Fruit fly (Drosophila melanogaster) whole organism, embryonic: Measurements from ENCODE around the gene Ser.

Experiments
- Aef1 ChIP-seq: fragments of 200-800 bp; sonication (Bioruptor generic); IDR thresholded peaks from 3 replicates; pipeline ENCODE4 v1.3.6; 2022; ENCODE audit warnings: missing biosample characterization, missing genetic modification characterization
- Atf-2 ChIP-seq: fragments of 200-800 bp; sonication (Bioruptor generic); optimal IDR thresholded peaks from 2 replicates; lab custom pipeline; 2016; ENCODE audit warnings: missing biosample characterization, missing genetic modification characterization
- BEAF-32 ChIP-seq: fragments of 200-800 bp; sonication (Bioruptor generic); optimal IDR thresholded peaks from 3 replicates; lab custom pipeline; 2017; ENCODE audit warnings: missing biosample characterization, missing genetic modification characterization, mild to moderate bottlenecking, moderate library complexity, missing genetic modification reagents
- Bteb2 ChIP-seq: fragments of 200-800 bp; sonication (Bioruptor generic); optimal IDR thresholded peaks from 2 replicates; lab custom pipeline; 2016; ENCODE audit warnings: missing biosample characterization, missing genetic modification characterization
- CG10654 ChIP-seq: fragments of 200-800 bp; sonication (Bioruptor generic); optimal IDR thresholded peaks from 2 replicates; lab custom pipeline; 2016; ENCODE audit warnings: missing biosample characterization, missing genetic modification characterization
- CG10979 ChIP-seq: fragments of 200-800 bp; sonication (Bioruptor generic); optimal IDR thresholded peaks from 2 replicates; lab custom pipeline; 2018; ENCODE audit warnings: missing biosample characterization, mild to moderate bottlenecking, missing genetic modification characterization, moderate library complexity
- CG12942 ChIP-seq: fragments of 200-800 bp; sonication (Bioruptor generic); optimal IDR thresholded peaks from 3 replicates; lab custom pipeline; 2016; ENCODE audit warnings: missing biosample characterization, missing genetic modification characterization
- CG15269 ChIP-seq: fragments of 200-800 bp; sonication (Bioruptor generic); optimal IDR thresholded peaks from 2 replicates; lab custom pipeline; 2018; ENCODE audit warnings: missing biosample characterization, mild to moderate bottlenecking, missing genetic modification characterization, moderate library complexity
- CG15696 ChIP-seq: fragments of 200-800 bp; sonication (Bioruptor generic); optimal IDR thresholded peaks from 2 replicates; lab custom pipeline; 2019; ENCODE audit warnings: missing biosample characterization, mild to moderate bottlenecking, missing genetic modification characterization, moderate library complexity
- CG17568 ChIP-seq: fragments of 200-800 bp; sonication (Bioruptor generic); optimal IDR thresholded peaks from 2 replicates; lab custom pipeline; 2018; ENCODE audit warnings: missing biosample characterization, mild to moderate bottlenecking, missing genetic modification characterization, moderate library complexity
- CG2678 ChIP-seq: fragments of 200-800 bp; sonication (Bioruptor generic); optimal IDR thresholded peaks from 3 replicates; lab custom pipeline; 2019; ENCODE audit warnings: missing biosample characterization, mild to moderate bottlenecking, missing genetic modification characterization, moderate library complexity
- CG2712 ChIP-seq: fragments of 200-800 bp; optimal IDR thresholded peaks from 3 replicates; lab custom pipeline; 2019; ENCODE audit warnings: missing biosample characterization, mild to moderate bottlenecking, missing genetic modification characterization, moderate library complexity
- CG2875 ChIP-seq: fragments of 200-800 bp; sonication (Bioruptor generic); optimal IDR thresholded peaks from 2 replicates; lab custom pipeline; 2017; ENCODE audit warnings: missing biosample characterization, mild to moderate bottlenecking, missing genetic modification characterization, missing genetic modification reagents
- CG31441 ChIP-seq: fragments of 200-800 bp; sonication (Bioruptor generic); IDR thresholded peaks from 2 replicates; pipeline ENCODE4 v1.3.6; 2022; ENCODE audit warnings: missing biosample characterization, missing genetic modification characterization
- CG32532 ChIP-seq: fragments of 200-800 bp; sonication (Bioruptor generic); IDR thresholded peaks from 2 replicates; pipeline ENCODE4 v1.3.6; 2022; ENCODE audit warnings: missing biosample characterization, missing genetic modification characterization
- CG33557 ChIP-seq: fragments of 200-800 bp; sonication (Bioruptor generic); optimal IDR thresholded peaks from 2 replicates; lab custom pipeline; 2019; ENCODE audit warnings: missing biosample characterization, mild to moderate bottlenecking, missing genetic modification characterization, moderate library complexity
- CG4820 ChIP-seq: fragments of 200-800 bp; sonication (Bioruptor generic); optimal IDR thresholded peaks from 3 replicates; lab custom pipeline; 2016; ENCODE audit warnings: missing biosample characterization, missing genetic modification characterization
- CG6175 ChIP-seq: fragments of 200-800 bp; sonication (Bioruptor generic); IDR thresholded peaks from 3 replicates; pipeline ENCODE4 v1.3.6; 2022; ENCODE audit warnings: missing biosample characterization, missing genetic modification characterization
- CG6272 ChIP-seq: fragments of 200-800 bp; sonication (Bioruptor generic); IDR thresholded peaks from 2 replicates; pipeline ENCODE4 v1.3.6; 2022; ENCODE audit warnings: missing biosample characterization, missing genetic modification characterization
- CG6654 ChIP-seq: fragments of 200-800 bp; sonication (Bioruptor generic); optimal IDR thresholded peaks from 2 replicates; lab custom pipeline; 2017; ENCODE audit warnings: missing biosample characterization, mild to moderate bottlenecking, missing genetic modification characterization
- CG8089 ChIP-seq: fragments of 200-800 bp; sonication (Bioruptor generic); optimal IDR thresholded peaks from 3 replicates; lab custom pipeline; 2016; ENCODE audit warnings: missing biosample characterization, missing genetic modification characterization
- CG8478 ChIP-seq: fragments of >200 bp; optimal IDR thresholded peaks from 2 replicates; lab custom pipeline; 2018
- CTCF ChIP-seq: fragments of 200-800 bp; sonication (Bioruptor generic); optimal IDR thresholded peaks from 2 replicates; lab custom pipeline; 2017; ENCODE audit warnings: missing biosample characterization, mild to moderate bottlenecking, missing genetic modification characterization, moderate library complexity
- D19B ChIP-seq: fragments of 200-800 bp; sonication (Bioruptor generic); optimal IDR thresholded peaks from 2 replicates; lab custom pipeline; 2017; ENCODE audit warnings: missing biosample characterization, mild to moderate bottlenecking, missing genetic modification characterization
- GATAe ChIP-seq: fragments of 200-800 bp; sonication (Bioruptor generic); conservative IDR thresholded peaks from 2 replicates; pipeline ENCODE4 v1.3.6; 2022; ENCODE audit warnings: missing biosample characterization, missing genetic modification characterization
- H2.0 ChIP-seq: fragments of 200-800 bp; sonication (Bioruptor generic); IDR thresholded peaks from 2 replicates; pipeline ENCODE4 v1.3.6; 2022; ENCODE audit warnings: missing biosample characterization, missing genetic modification characterization
- Lhr ChIP-seq: fragments of 200-800 bp; sonication (Bioruptor generic); optimal IDR thresholded peaks from 3 replicates; lab custom pipeline; 2017; ENCODE audit warnings: mild to moderate bottlenecking, missing biosample characterization, missing genetic modification reagents, missing genetic modification characterization
- Lim3 ChIP-seq: fragments of 200-800 bp; sonication (Bioruptor generic); IDR thresholded peaks from 2 replicates; pipeline ENCODE4 v1.3.6; 2022; ENCODE audit warnings: missing biosample characterization, missing genetic modification characterization
- NFAT ChIP-seq: fragments of 200-800 bp; sonication (Bioruptor generic); IDR thresholded peaks from 2 replicates; pipeline ENCODE4 v1.3.6; 2022; ENCODE audit warnings: missing biosample characterization, missing genetic modification characterization
- NfI ChIP-seq: fragments of 200-800 bp; sonication (Bioruptor generic); optimal IDR thresholded peaks from 3 replicates; lab custom pipeline; 2018; ENCODE audit warnings: missing biosample characterization, mild to moderate bottlenecking, missing genetic modification characterization, moderate library complexity
- Ptx1 ChIP-seq: fragments of 200-800 bp; sonication (Bioruptor generic); IDR thresholded peaks from 2 replicates; pipeline ENCODE4 v1.3.6; 2022; ENCODE audit warnings: missing biosample characterization, missing genetic modification characterization
- Stat92E ChIP-seq, 3 experiments: fragments of >200 bp in 2 of 3; fragments of 200-800 bp in 1 of 3; sonication (Bioruptor generic) in 1 of 3; optimal IDR thresholded peaks; 2 replicates each; lab custom pipeline; 2017 to 2019; ENCODE audit warnings: missing biosample characterization in 3 of 3, missing genetic modification characterization in 3 of 3, mild to moderate bottlenecking in 1 of 3, moderate library complexity in 1 of 3
- YL-1 ChIP-seq: fragments of 200-800 bp; sonication (Bioruptor generic); optimal IDR thresholded peaks from 3 replicates; lab custom pipeline; 2017; ENCODE audit warnings: missing biosample characterization, mild to moderate bottlenecking, missing genetic modification characterization
- abd-A ChIP-seq: fragments of 200-800 bp; sonication (Bioruptor generic); optimal IDR thresholded peaks from 3 replicates; lab custom pipeline; 2019; ENCODE audit warnings: missing biosample characterization, mild to moderate bottlenecking, missing genetic modification characterization, moderate library complexity
- al ChIP-seq: fragments of 200-800 bp; sonication (Bioruptor generic); IDR thresholded peaks from 2 replicates; pipeline ENCODE4 v1.3.6; 2022; ENCODE audit warnings: missing biosample characterization, missing genetic modification characterization
- amos ChIP-seq: fragments of 200-800 bp; sonication (Bioruptor generic); IDR thresholded peaks from 2 replicates; pipeline ENCODE4 v1.3.6; 2022; ENCODE audit warnings: missing biosample characterization, missing genetic modification characterization; ENCODE audit not compliant: partially characterized antibody
- ash1 ChIP-seq: fragments of 200-800 bp; sonication (Bioruptor generic); optimal IDR thresholded peaks from 2 replicates; lab custom pipeline; 2018; ENCODE audit warnings: missing biosample characterization, mild to moderate bottlenecking, missing genetic modification characterization
- az2 ChIP-seq: fragments of 200-800 bp; sonication (Bioruptor generic); optimal IDR thresholded peaks from 3 replicates; lab custom pipeline; 2016; ENCODE audit warnings: missing biosample characterization, missing genetic modification characterization
- bcd ChIP-seq: fragments of 200-800 bp; sonication (Bioruptor generic); optimal IDR thresholded peaks from 2 replicates; lab custom pipeline; 2017; ENCODE audit warnings: missing biosample characterization, mild to moderate bottlenecking, missing genetic modification characterization
- cas ChIP-seq: fragments of 200-800 bp; sonication (Bioruptor generic); IDR thresholded peaks from 2 replicates; pipeline ENCODE4 v1.3.6; 2022; ENCODE audit warnings: missing biosample characterization, missing genetic modification characterization
- dmrt99B ChIP-seq: fragments of 200-800 bp; sonication (Bioruptor generic); optimal IDR thresholded peaks from 2 replicates; lab custom pipeline; 2018; ENCODE audit warnings: missing biosample characterization, mild to moderate bottlenecking, missing genetic modification characterization, moderate library complexity
- gce ChIP-seq: fragments of 200-800 bp; sonication (Bioruptor generic); IDR thresholded peaks from 3 replicates; pipeline ENCODE4 v1.3.6; 2022; ENCODE audit warnings: missing biosample characterization, missing genetic modification characterization
- ind ChIP-seq: fragments of 200-800 bp; sonication (Bioruptor generic); optimal IDR thresholded peaks from 3 replicates; lab custom pipeline; 2016; ENCODE audit warnings: missing biosample characterization, missing genetic modification characterization
- jing ChIP-seq: fragments of 200-800 bp; sonication (Bioruptor generic); optimal IDR thresholded peaks from 2 replicates; lab custom pipeline; 2018; ENCODE audit warnings: missing biosample characterization, mild to moderate bottlenecking, missing genetic modification characterization
- lbe ChIP-seq: fragments of 200-800 bp; sonication (Bioruptor generic); optimal IDR thresholded peaks from 2 replicates; lab custom pipeline; 2016; ENCODE audit warnings: missing biosample characterization, mild to moderate bottlenecking, missing genetic modification characterization
- lilli ChIP-seq: fragments of 200-800 bp; sonication (Bioruptor generic); optimal IDR thresholded peaks from 3 replicates; lab custom pipeline; 2016; ENCODE audit warnings: missing biosample characterization, missing genetic modification characterization
- nom ChIP-seq: fragments of 200-800 bp; sonication (Bioruptor generic); optimal IDR thresholded peaks from 2 replicates; lab custom pipeline; 2017; ENCODE audit warnings: missing biosample characterization, missing genetic modification characterization, mild to moderate bottlenecking, moderate library complexity, missing genetic modification reagents
- oc ChIP-seq: fragments of 200-800 bp; sonication (Bioruptor generic); optimal IDR thresholded peaks from 2 replicates; lab custom pipeline; 2018; ENCODE audit warnings: missing biosample characterization, mild to moderate bottlenecking, missing genetic modification characterization, moderate library complexity
- peb ChIP-seq: fragments of 200-800 bp; sonication (Bioruptor generic); IDR thresholded peaks from 2 replicates; pipeline ENCODE4 v1.3.6; 2022; ENCODE audit warnings: missing biosample characterization, missing genetic modification characterization
- pfk ChIP-seq: fragments of 200-800 bp; sonication (Bioruptor generic); optimal IDR thresholded peaks from 2 replicates; lab custom pipeline; 2018; ENCODE audit warnings: missing biosample characterization, mild to moderate bottlenecking, missing genetic modification characterization, moderate library complexity
- pho ChIP-seq: fragments of 200-800 bp; sonication (Bioruptor generic); optimal IDR thresholded peaks from 2 replicates; lab custom pipeline; 2016; ENCODE audit warnings: missing biosample characterization, missing genetic modification characterization

Gene Ser

DNA sequence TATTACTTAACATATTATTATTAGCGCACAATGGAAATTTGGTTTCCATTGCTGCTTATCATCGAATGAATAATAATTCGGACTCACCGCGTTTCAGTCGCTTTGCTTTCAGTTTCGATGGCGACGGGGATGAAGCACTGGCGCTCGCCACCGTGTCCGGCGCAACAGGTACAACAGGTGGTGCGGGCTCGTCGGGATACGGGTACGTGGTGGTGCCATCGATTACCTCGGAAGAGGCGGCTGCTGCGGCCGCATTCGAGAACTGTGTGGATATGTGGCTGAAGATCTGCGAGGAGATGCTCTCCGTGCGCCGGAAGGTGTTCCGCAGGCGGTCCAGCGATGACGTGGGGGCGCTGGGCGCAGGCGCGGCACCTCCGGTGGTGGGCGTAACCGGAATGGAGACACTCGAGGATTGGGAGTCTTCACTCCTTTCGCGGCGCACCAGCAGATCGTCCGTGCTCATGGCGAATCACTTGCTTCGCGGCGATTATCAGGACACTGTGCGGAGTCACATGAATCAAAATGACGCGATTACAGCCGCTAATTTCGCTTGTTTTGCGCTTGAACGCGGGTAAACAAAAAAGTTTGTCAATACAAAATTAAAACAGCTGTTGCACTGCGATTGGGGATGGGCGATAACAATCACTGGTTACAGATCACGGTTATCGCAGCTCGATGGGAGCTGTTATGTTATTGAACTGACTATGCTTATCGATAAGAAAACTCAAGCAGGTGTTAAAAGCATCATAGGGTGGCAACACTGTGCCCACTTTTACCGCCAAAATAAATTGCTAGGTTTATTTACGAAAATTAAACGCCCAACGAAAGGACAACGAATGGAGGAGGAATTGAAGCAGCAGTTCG lies 44.6 kb upstream of the Ser start, which contains the start of the genes CG31064 and PolA2 (continued):
- no peak for TF ChIP-seq CG6175
- TF ChIP-seq jing = no peak
- TF ChIP-seq NfI (GFP tag; lab: Kevin White, UChicago) = peak; percentile 5
- TF ChIP-seq Bteb2 (GFP tag; lab: Kevin White, UChicago) = no peak
- peak; percentile 49 for TF ChIP-seq YL-1 (GFP tag; lab: Kevin White, UChicago)
- TF ChIP-seq CG8478 (lab: Kevin White, UChicago) = no peak
- no peak for TF ChIP-seq GATAe (GFP tag; lab: Robert Waterston, UW)
- no peak for TF ChIP-seq Stat92E (GFP tag; optimal IDR thresholded peaks at IDR 0.05; lab: Kevin White, UChicago)
- TF ChIP-seq CG17568 = no peak
- TF ChIP-seq pfk (GFP tag; lab: Kevin White, UChicago) = no peak
- no peak for TF ChIP-seq al
- no peak for TF ChIP-seq CG10654 (GFP tag; lab: Kevin White, UChicago)
- no peak for TF ChIP-seq CG15269 (tag; lab: Kevin White, UChicago)
- TF ChIP-seq dmrt99B (tag; lab: Kevin White, UChicago) = no peak
- no peak for TF ChIP-seq Ptx1 (GFP tag; lab: Robert Waterston, UW)
- peak; percentile 70 for TF ChIP-seq BEAF-32 (GFP tag; lab: Kevin White, UChicago)
- TF ChIP-seq abd-A (tag; lab: Kevin White, UChicago) = no peak
- TF ChIP-seq CG6272 (GFP tag; lab: Robert Waterston, UW) = no peak
- no peak for TF ChIP-seq CG33557 (GFP tag; lab: Kevin White, UChicago)
- peak; percentile 81 for TF ChIP-seq amos (GFP tag; lab: Robert Waterston, UW)
- peak; percentile 43 for TF ChIP-seq CG2712 (tag; lab: Kevin White, UChicago)
- TF ChIP-seq oc (tag; lab: Kevin White, UChicago) = no peak
- no peak for TF ChIP-seq CG15696 (tag; lab: Kevin White, UChicago)
- TF ChIP-seq lbe (GFP tag; lab: Kevin White, UChicago) = no peak
- no peak for TF ChIP-seq D19B (GFP tag; lab: Kevin White, UChicago)
- TF ChIP-seq CG2875 (GFP tag; lab: Kevin White, UChicago) = no peak
- TF ChIP-seq az2 (GFP tag; lab: Kevin White, UChicago) = no peak
- TF ChIP-seq H2.0 (GFP tag; lab: Robert Waterston, UW) = no peak
- no peak for TF ChIP-seq gce
- TF ChIP-seq CG6654 = no peak
- no peak for TF ChIP-seq pho (GFP tag; lab: Kevin White, UChicago)
- no peak for TF ChIP-seq CG32532 (GFP tag; lab: Robert Waterston, UW)
- no peak for TF ChIP-seq ind (GFP tag; lab: Kevin White, UChicago)
- TF ChIP-seq Lhr (GFP tag; lab: Kevin White, UChicago) = no peak
- no peak for TF ChIP-seq lilli (GFP tag; lab: Kevin White, UChicago)
- no peak for TF ChIP-seq Aef1
- no peak for TF ChIP-seq peb (GFP tag; lab: Robert Waterston, UW)
- no peak for TF ChIP-seq CG10979
- TF ChIP-seq Atf-2 = no peak
- no peak for TF ChIP-seq CG8089 (GFP tag; lab: Kevin White, UChicago)
- no peak for TF ChIP-seq Lim3 (GFP tag; lab: Robert Waterston, UW)
- no peak for TF ChIP-seq bcd (GFP tag; lab: Kevin White, UChicago)
- TF ChIP-seq nom (GFP tag; lab: Kevin White, UChicago) = no peak
- TF ChIP-seq cas (GFP tag; lab: Robert Waterston, UW) = no peak
- no peak for TF ChIP-seq CG4820 (GFP tag; lab: Kevin White, UChicago)
- TF ChIP-seq CG12942 (GFP tag; lab: Kevin White, UChicago) = no peak
- TF ChIP-seq CG31441 (GFP tag; lab: Robert Waterston, UW) = peak; percentile 69
- TF ChIP-seq ash1 (GFP tag; lab: Kevin White, UChicago) = no peak
- no peak for TF ChIP-seq NFAT (GFP tag; lab: Robert Waterston, UW)
- no peak for TF ChIP-seq CG2678 (tag; lab: Kevin White, UChicago)
- peak; percentile 14 for TF ChIP-seq CTCF (GFP tag; lab: Kevin White, UChicago)
